Worm (Caenorhabditis elegans) whole organism, early embryonic: Measurements from ENCODE around the gene gtf-2E1.

Experiments
- B0310.2 ChIP-seq: sonication (generic microtip); optimal IDR thresholded peaks from 2 replicates; lab custom pipeline; 2016; ENCODE audit warnings: mild to moderate bottlenecking, missing genetic modification characterization, missing compliant biosample characterization
- F13C5.2 ChIP-seq: sonication (generic microtip); optimal IDR thresholded peaks from 2 replicates; lab custom pipeline; 2017; ENCODE audit warnings: mild to moderate bottlenecking, missing genetic modification characterization, inconsistent platforms, missing compliant biosample characterization
- aly-1 ChIP-seq: sonication (generic microtip); optimal IDR thresholded peaks from 2 replicates; lab custom pipeline; 2016; ENCODE audit warnings: missing genetic modification characterization, missing compliant biosample characterization
- ama-1 ChIP-seq: fragments of 150-350 bp; optimal IDR thresholded peaks from 2 replicates; lab custom pipeline; 2014
- ceh-13 ChIP-seq: fragments of 200-800 bp; sonication (Bioruptor generic); optimal IDR thresholded peaks from 2 replicates; lab custom pipeline; 2018; ENCODE audit warnings: mild to moderate bottlenecking, missing genetic modification characterization, missing compliant biosample characterization
- ceh-36 ChIP-seq: sonication (generic microtip); optimal IDR thresholded peaks from 2 replicates; lab custom pipeline; 2016; ENCODE audit warnings: missing genetic modification characterization, inconsistent platforms, missing compliant biosample characterization
- ets-7 ChIP-seq: sonication (generic microtip); optimal IDR thresholded peaks from 2 replicates; lab custom pipeline; 2016; ENCODE audit warnings: missing genotype, missing genetic modification characterization, missing compliant biosample characterization
- flt-1 ChIP-seq: fragments of 200-800 bp; sonication (Bioruptor generic); IDR thresholded peaks from 2 replicates; pipeline ENCODE4 v1.3.6; 2022; ENCODE audit warnings: missing genetic modification characterization, missing compliant biosample characterization
- hmbx-1 ChIP-seq: sonication (generic microtip); optimal IDR thresholded peaks from 2 replicates; lab custom pipeline; 2016; ENCODE audit warnings: mild to moderate bottlenecking, missing genetic modification characterization, missing compliant biosample characterization
- hmg-4 ChIP-seq: fragments of 200-800 bp; sonication (Bioruptor generic); optimal IDR thresholded peaks from 2 replicates; lab custom pipeline; 2018; ENCODE audit warnings: mild to moderate bottlenecking, missing genetic modification characterization, missing compliant biosample characterization
- hnd-1 ChIP-seq: sonication (generic microtip); optimal IDR thresholded peaks from 2 replicates; lab custom pipeline; 2016; ENCODE audit warnings: missing genetic modification characterization, missing compliant biosample characterization
- pes-1 ChIP-seq: fragments of 200-800 bp; sonication (Bioruptor generic); IDR thresholded peaks from 2 replicates; pipeline ENCODE4 v1.3.6; 2022; ENCODE audit warnings: missing genetic modification reagents, missing genetic modification characterization, missing compliant biosample characterization
- scrt-1 ChIP-seq: fragments of 200-800 bp; sonication (Bioruptor generic); IDR thresholded peaks from 2 replicates; pipeline ENCODE4 v1.3.6; 2022; ENCODE audit warnings: missing genetic modification characterization, missing compliant biosample characterization
- sea-1 ChIP-seq: fragments of 200-800 bp; sonication (Bioruptor generic); conservative IDR thresholded peaks from 2 replicates; pipeline ENCODE4 v1.3.6; 2022; ENCODE audit warnings: missing genetic modification characterization, missing compliant biosample characterization
- tbx-11 ChIP-seq: fragments of 200-800 bp; sonication (Bioruptor generic); IDR thresholded peaks from 2 replicates; pipeline ENCODE4 v1.3.6; 2022; ENCODE audit warnings: missing genetic modification characterization, missing compliant biosample characterization
- tbx-37 ChIP-seq: fragments of 200-800 bp; sonication (Bioruptor generic); conservative IDR thresholded peaks from 2 replicates; pipeline ENCODE4 v1.3.6; 2022; ENCODE audit warnings: missing genetic modification reagents, missing genetic modification characterization, missing compliant biosample characterization
- tra-4 ChIP-seq: sonication (generic microtip); optimal IDR thresholded peaks from 2 replicates; lab custom pipeline; 2017; ENCODE audit warnings: missing genetic modification characterization, missing compliant biosample characterization

The gtf-2E1 gene

ce11 chrIV:17248538-17248937 lies 6.6 kb upstream of the gtf-2E1 start:
- TF ChIP-seq B0310.2: no peak
- TF ChIP-seq ama-1: no peak

ce11 chrIV:17249691-17250181 lies 5.4 kb upstream of the gtf-2E1 start, which contains the start of gene eelo-2:
TSS of gene eelo-2 (plus strand) at chrIV:17250131.
- TF ChIP-seq tbx-11 (GFP tag; lab: Robert Waterston, UW): no peak
- TF ChIP-seq aly-1 (tag; lab: Kevin White, UChicago): no peak
- peak; percentile 92 for TF ChIP-seq F13C5.2
- TF ChIP-seq ceh-36 (tag; lab: Kevin White, UChicago): peak; percentile 5
- no peak for TF ChIP-seq ets-7 (tag; lab: Kevin White, UChicago)
- no peak for TF ChIP-seq ama-1
- peak; percentile 72 for TF ChIP-seq pes-1 (GFP tag; lab: Robert Waterston, UW)
- no peak for TF ChIP-seq sea-1
- no peak for TF ChIP-seq B0310.2
- 0 out of 2 replicates have a peak, but pooled peaks have one; percentile 36 for TF ChIP-seq flt-1 (GFP tag; lab: Robert Waterston, UW)
- peak; percentile 50; the same call in 1 of the 2 replicates for TF ChIP-seq tbx-37
- no peak for TF ChIP-seq tra-4
- TF ChIP-seq scrt-1 (GFP tag; lab: Robert Waterston, UW): 0 out of 2 replicates have a peak, but pooled peaks have one; percentile 31
- TF ChIP-seq ceh-13: no peak
- no peak for TF ChIP-seq hmbx-1 (tag; lab: Kevin White, UChicago)
- peak; percentile 89 for TF ChIP-seq hmg-4 (GFP tag; lab: Kevin White, UChicago)
- peak; percentile 22 for TF ChIP-seq hnd-1 (tag; lab: Kevin White, UChicago)

- no peak for TF ChIP-seq F13C5.2
Observed at ce11 chrIV:17253435-17253834, 1.7 kb upstream of the gtf-2E1 start.

- TF ChIP-seq tbx-11 (GFP tag; lab: Robert Waterston, UW) (no peak), tbx-37 (no peak), hnd-1 (tag; lab: Kevin White, UChicago) (no peak), flt-1 (GFP tag; lab: Robert Waterston, UW) (no peak), tra-4 (no peak), pes-1 (GFP tag; lab: Robert Waterston, UW) (no peak), ets-7 (tag; lab: Kevin White, UChicago) (no peak), aly-1 (tag; lab: Kevin White, UChicago) (no peak), F13C5.2 (no peak), sea-1 (no peak), scrt-1 (GFP tag; lab: Robert Waterston, UW) (no peak), B0310.2 (no peak), ceh-36 (tag; lab: Kevin White, UChicago) (no peak)
Observed at ce11 chrIV:17258824-17259223, 3.7 kb downstream of the gtf-2E1 start.

ce11 chrIV:17259310-17259709 lies 4.2 kb downstream of the gtf-2E1 start, which contains the start of gene phyh-1:
TSS of gene phyh-1 (minus strand) at chrIV:17259410.
- TF ChIP-seq B0310.2: no peak
- TF ChIP-seq F13C5.2: no peak
- no peak for TF ChIP-seq ets-7 (tag; lab: Kevin White, UChicago)
- no peak for TF ChIP-seq tbx-11 (GFP tag; lab: Robert Waterston, UW)
- no peak for TF ChIP-seq tbx-37
- TF ChIP-seq hmg-4 (GFP tag; lab: Kevin White, UChicago): no peak
- TF ChIP-seq ama-1: no peak
- no peak for TF ChIP-seq ceh-36 (tag; lab: Kevin White, UChicago)
- no peak for TF ChIP-seq scrt-1 (GFP tag; lab: Robert Waterston, UW)
- no peak for TF ChIP-seq ceh-13
- TF ChIP-seq tra-4: no peak
- no peak for TF ChIP-seq pes-1 (GFP tag; lab: Robert Waterston, UW)
- no peak for TF ChIP-seq aly-1 (tag; lab: Kevin White, UChicago)
- TF ChIP-seq flt-1 (GFP tag; lab: Robert Waterston, UW): no peak
- no peak for TF ChIP-seq sea-1
- TF ChIP-seq hnd-1 (tag; lab: Kevin White, UChicago): no peak
- TF ChIP-seq hmbx-1 (tag; lab: Kevin White, UChicago): no peak

ce11 chrIV:17262385-17262784 lies 7.3 kb downstream of the gtf-2E1 start, which contains the start of gene ZK550.6:
TSS of gene ZK550.6 (minus strand) at chrIV:17262485.
- no peak for TF ChIP-seq tbx-11 (GFP tag; lab: Robert Waterston, UW)
- TF ChIP-seq ets-7 (tag; lab: Kevin White, UChicago): no peak
- TF ChIP-seq F13C5.2: no peak
- TF ChIP-seq ceh-36 (tag; lab: Kevin White, UChicago): no peak
- no peak for TF ChIP-seq pes-1 (GFP tag; lab: Robert Waterston, UW)
- TF ChIP-seq tbx-37: no peak
- no peak for TF ChIP-seq hmbx-1 (tag; lab: Kevin White, UChicago)
- TF ChIP-seq flt-1 (GFP tag; lab: Robert Waterston, UW): no peak
- no peak for TF ChIP-seq hnd-1 (tag; lab: Kevin White, UChicago)
- TF ChIP-seq sea-1: no peak
- TF ChIP-seq aly-1 (tag; lab: Kevin White, UChicago): no peak
- TF ChIP-seq B0310.2: no peak
- no peak for TF ChIP-seq hmg-4 (GFP tag; lab: Kevin White, UChicago)
- no peak for TF ChIP-seq scrt-1 (GFP tag; lab: Robert Waterston, UW)
- no peak for TF ChIP-seq ceh-13
- TF ChIP-seq tra-4: no peak
- TF ChIP-seq ama-1: no peak

ce11 chrIV:17263714-17264113 lies 8.6 kb downstream of the gtf-2E1 start:
- TF ChIP-seq tra-4: no peak
- no peak for TF ChIP-seq scrt-1 (GFP tag; lab: Robert Waterston, UW)
- no peak for TF ChIP-seq hmbx-1 (tag; lab: Kevin White, UChicago)
- no peak for TF ChIP-seq hmg-4 (GFP tag; lab: Kevin White, UChicago)
- no peak for TF ChIP-seq tbx-11 (GFP tag; lab: Robert Waterston, UW)
- no peak for TF ChIP-seq ama-1
- TF ChIP-seq ceh-13: no peak
- TF ChIP-seq F13C5.2: no peak
- no peak for TF ChIP-seq B0310.2
- no peak for TF ChIP-seq pes-1 (GFP tag; lab: Robert Waterston, UW)

- no peak for TF ChIP-seq scrt-1 (GFP tag; lab: Robert Waterston, UW)
- no peak for TF ChIP-seq tra-4
- no peak for TF ChIP-seq F13C5.2
- no peak for TF ChIP-seq ama-1
- no peak for TF ChIP-seq pes-1 (GFP tag; lab: Robert Waterston, UW)
- TF ChIP-seq ets-7 (tag; lab: Kevin White, UChicago): no peak
- TF ChIP-seq ceh-13: no peak
- TF ChIP-seq flt-1 (GFP tag; lab: Robert Waterston, UW): no peak
Observed at ce11 chrIV:17264714-17265113, 9.6 kb downstream of the gtf-2E1 start, which contains the start of gene F26D10.13. TSS of gene F26D10.13 (minus strand) at chrIV:17264814.
